Worm (Caenorhabditis elegans): ENCODE measurements around the gene C23G10.1.
A peak's percentile ranks its signal among the peaks of the same experiment; 100 is the strongest.

The C23G10.1 gene

ce11 chrIII:6240528-6240927 lies 31.4 kb downstream of the C23G10.1 start, which contains the start of gene T12A2.3:
T12A2.3 (plus strand) TSS chrIII:6240828.
- TF ChIP-seq mls-2 (tag; optimal IDR thresholded peaks at IDR 0.05) = no peak

- no peak for TF ChIP-seq nhr-2 (tag; optimal IDR thresholded peaks at IDR 0.05)
These were observed 36.6 kb downstream of the C23G10.1 start, which contains the start of gene bcas-2 for ce11 chrIII:6245728-6246127. bcas-2 (minus strand) TSS chrIII:6245828.

- TF ChIP-seq snpc-4 (tag; optimal IDR thresholded peaks at IDR 0.05) (no peak), mep-1 (tag; optimal IDR thresholded peaks at IDR 0.05) (peak; percentile 54)
These were observed 39.1 kb downstream of the C23G10.1 start, which contains the start of the genes gen-1 and stt-3 for ce11 chrIII:6248064-6248687. gen-1 (minus strand) TSS chrIII:6248158. stt-3 (plus strand) TSS chrIII:6248637.

- no peak for TF ChIP-seq mep-1 (tag; optimal IDR thresholded peaks at IDR 0.05)
- no peak for TF ChIP-seq nhr-28 (tag; optimal IDR thresholded peaks at IDR 0.05)
- TF ChIP-seq ceh-39 (tag; optimal IDR thresholded peaks at IDR 0.05) = no peak
- TF ChIP-seq nhr-2 (tag; optimal IDR thresholded peaks at IDR 0.05) = no peak
- TF ChIP-seq lin-13 (tag; optimal IDR thresholded peaks at IDR 0.05) = no peak
- no peak for TF ChIP-seq nhr-237 (tag; optimal IDR thresholded peaks at IDR 0.05)
- no peak for TF ChIP-seq zip-8 (tag; optimal IDR thresholded peaks at IDR 0.05)
- no peak for TF ChIP-seq drap-1 (GFP tag; optimal IDR thresholded peaks at IDR 0.05)
- no peak for TF ChIP-seq unc-120 (tag; optimal IDR thresholded peaks at IDR 0.05; ENCODE audit: poor library complexity, severe bottlenecking)
- no peak for TF ChIP-seq sptf-1 (tag; optimal IDR thresholded peaks at IDR 0.05)
- no peak for TF ChIP-seq blmp-1 (tag; optimal IDR thresholded peaks at IDR 0.05)
- no peak for TF ChIP-seq unc-39 (tag; optimal IDR thresholded peaks at IDR 0.05)
- TF ChIP-seq mab-5 (tag; optimal IDR thresholded peaks at IDR 0.05) = no peak
- TF ChIP-seq ceh-83 (GFP tag; optimal IDR thresholded peaks at IDR 0.05) = no peak
These were observed 42.4 kb downstream of the C23G10.1 start, which contains the start of gene amdh-1 for ce11 chrIII:6251511-6251910. amdh-1 (plus strand) TSS chrIII:6251811.

ce11 chrIII:6254737-6255136 lies 45.7 kb downstream of the C23G10.1 start, which contains the start of gene srg-8:
srg-8 (minus strand) TSS chrIII:6254837.
- TF ChIP-seq drap-1 (GFP tag; optimal IDR thresholded peaks at IDR 0.05) (no peak), ceh-83 (GFP tag; optimal IDR thresholded peaks at IDR 0.05) (no peak), blmp-1 (tag; optimal IDR thresholded peaks at IDR 0.05) (no peak), ceh-43 (GFP tag; optimal IDR thresholded peaks at IDR 0.05) (no peak), mls-2 (tag; optimal IDR thresholded peaks at IDR 0.05) (no peak), elt-3 (tag; optimal IDR thresholded peaks at IDR 0.05) (no peak), snpc-4 (tag; optimal IDR thresholded peaks at IDR 0.05) (no peak), M03D4.4 (tag; optimal IDR thresholded peaks at IDR 0.05) (no peak), lsy-2 (tag; optimal IDR thresholded peaks at IDR 0.05) (no peak), ces-1 (GFP tag; optimal IDR thresholded peaks at IDR 0.05) (no peak), cnd-1 (tag; optimal IDR thresholded peaks at IDR 0.05) (no peak), mep-1 (tag; optimal IDR thresholded peaks at IDR 0.05) (no peak), sptf-1 (tag; optimal IDR thresholded peaks at IDR 0.05) (no peak)

ce11 chrIII:6256675-6257074 lies 47.6 kb downstream of the C23G10.1 start, which contains the start of gene srg-9:
srg-9 (minus strand) TSS chrIII:6256775.
- TF ChIP-seq ceh-43 (GFP tag; optimal IDR thresholded peaks at IDR 0.05) (no peak), blmp-1 (tag; optimal IDR thresholded peaks at IDR 0.05) (no peak), hlh-1 (tag; optimal IDR thresholded peaks at IDR 0.05) (no peak), ham-2 (GFP tag; optimal IDR thresholded peaks at IDR 0.05) (no peak), nhr-12 (tag; optimal IDR thresholded peaks at IDR 0.05) (no peak), snpc-4 (tag; optimal IDR thresholded peaks at IDR 0.05) (no peak)

ce11 chrIII:6258262-6258661 lies 49.2 kb downstream of the C23G10.1 start, which contains the start of gene srg-1:
srg-1 (minus strand) TSS chrIII:6258362.
- TF ChIP-seq ces-1 (GFP tag; optimal IDR thresholded peaks at IDR 0.05) (no peak), mls-2 (tag; optimal IDR thresholded peaks at IDR 0.05) (no peak), snpc-4 (tag; optimal IDR thresholded peaks at IDR 0.05) (no peak), pha-4 (tag; optimal IDR thresholded peaks at IDR 0.05) (no peak), ceh-43 (GFP tag; optimal IDR thresholded peaks at IDR 0.05) (no peak), nhr-237 (tag; optimal IDR thresholded peaks at IDR 0.05) (no peak), hlh-1 (tag; optimal IDR thresholded peaks at IDR 0.05) (no peak), lin-13 (tag; optimal IDR thresholded peaks at IDR 0.05) (no peak), nhr-76 (tag; optimal IDR thresholded peaks at IDR 0.05) (no peak), M03D4.4 (tag; optimal IDR thresholded peaks at IDR 0.05) (no peak), tbx-8 (GFP tag; optimal IDR thresholded peaks at IDR 0.05) (no peak), elt-1 (tag; optimal IDR thresholded peaks at IDR 0.05; ENCODE audit: borderline replicate concordance, insufficient read depth) (no peak), mep-1 (tag; optimal IDR thresholded peaks at IDR 0.05) (no peak), elt-3 (tag; optimal IDR thresholded peaks at IDR 0.05) (no peak), unc-62 (GFP tag; optimal IDR thresholded peaks at IDR 0.05) (no peak), mab-5 (tag; optimal IDR thresholded peaks at IDR 0.05) (no peak)

All from whole organism, mixed stage, embryonic.